Worm (Caenorhabditis elegans): ENCODE results near the gene Y59A8B.12.

Gene Y59A8B.12

DNA sequence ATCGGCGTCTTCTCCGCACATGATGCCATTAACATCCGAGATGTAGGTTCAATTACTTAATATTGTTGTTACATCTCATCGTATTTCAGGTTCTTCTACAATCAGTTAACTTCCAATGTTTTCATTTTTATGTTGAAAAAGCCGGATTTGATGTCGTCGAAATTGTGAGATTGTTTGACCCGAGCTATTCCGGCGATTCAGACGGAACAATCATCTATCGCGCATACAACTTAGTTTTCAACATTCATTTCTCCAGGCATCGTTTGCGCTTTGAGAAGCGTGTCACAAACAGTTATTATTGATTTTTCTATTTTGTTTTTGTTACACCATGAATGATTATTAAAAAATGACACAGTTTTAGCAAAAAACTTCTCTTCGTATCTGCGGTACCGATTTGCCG lies 42.5 kb upstream of the Y59A8B.12 start:
- TF ChIP-seq ceh-82 (tag; optimal IDR thresholded peaks at IDR 0.05), result no peak
- TF ChIP-seq aha-1 (tag), result peak; percentile 91

ce11 chrV:18127192-18127591 lies 41.2 kb upstream of the Y59A8B.12 start, which contains the start of gene fbxa-211:
Gene fbxa-211, plus strand, starts transcription at chrV:18127519.
- no peak for TF ChIP-seq mdt-29 (GFP tag; IDR thresholded peaks at IDR 0.05)
- 0 out of 2 replicates have a peak, but pooled peaks have one; percentile 21 for TF ChIP-seq lin-38 (GFP tag; IDR thresholded peaks at IDR 0.05)
- TF ChIP-seq ceh-20 (GFP tag; IDR thresholded peaks at IDR 0.05), result no peak
- no peak for TF ChIP-seq F37D6.2 (tag; optimal IDR thresholded peaks at IDR 0.05)
- TF ChIP-seq R02D3.7 (tag; optimal IDR thresholded peaks at IDR 0.05), result no peak
- peak; percentile 93 for TF ChIP-seq aha-1 (tag)
- TF ChIP-seq mdl-1 (tag; optimal IDR thresholded peaks at IDR 0.05), result no peak
- no peak for TF ChIP-seq mxl-2 (GFP tag; conservative IDR thresholded peaks at IDR 0.05)
- TF ChIP-seq dmd-8 (GFP tag; IDR thresholded peaks at IDR 0.05), result no peak

ce11 chrV:18125075-18125474 lies 39.1 kb upstream of the Y59A8B.12 start, which contains the start of gene fbxa-210:
Gene fbxa-210, plus strand, starts transcription at chrV:18125375.
- no peak for TF ChIP-seq ztf-11 (tag; optimal IDR thresholded peaks at IDR 0.05)
- no peak for TF ChIP-seq daf-19 (GFP tag; conservative IDR thresholded peaks at IDR 0.05)
- no peak for TF ChIP-seq pha-4 (GFP tag; IDR thresholded peaks at IDR 0.05)
- no peak for TF ChIP-seq pha-4 (tag; optimal IDR thresholded peaks at IDR 0.05)
- no peak for TF ChIP-seq mes-2 (tag; optimal IDR thresholded peaks at IDR 0.05; ENCODE audit: poor library complexity, severe bottlenecking)
- TF ChIP-seq aha-1 (tag), result peak; percentile 34
- TF ChIP-seq sdz-12 (GFP tag; optimal IDR thresholded peaks at IDR 0.05), result no peak
- TF ChIP-seq cey-2 (tag; optimal IDR thresholded peaks at IDR 0.05; ENCODE audit: borderline replicate concordance, insufficient read depth), result no peak

DNA sequence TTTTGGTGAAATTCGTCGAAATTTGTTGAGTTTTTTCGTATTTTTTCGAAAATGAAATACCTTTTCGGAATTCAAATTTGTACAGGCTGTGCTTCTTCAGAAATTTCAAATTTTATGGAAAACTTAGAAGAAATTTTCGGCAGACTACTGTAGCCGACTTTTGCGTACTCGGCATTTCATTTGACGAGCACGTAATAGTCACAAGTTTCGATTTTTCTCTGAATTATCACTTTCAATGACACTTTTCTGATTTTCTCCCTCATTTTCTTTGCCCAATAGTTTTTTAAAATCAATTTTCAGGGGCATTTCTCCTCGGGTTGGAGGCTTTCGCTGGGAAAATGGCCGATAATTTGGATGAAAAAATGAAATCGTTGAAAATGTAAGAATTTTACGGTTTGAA lies 37.6 kb upstream of the Y59A8B.12 start, which contains the start of gene fbxa-107:
TSS of gene fbxa-107 (plus strand) at position 301 of the 400 bp plus-strand sequence.
- TF ChIP-seq dmd-6 (GFP tag; IDR thresholded peaks at IDR 0.05), result no peak
- no peak for TF ChIP-seq nhr-6 (tag; optimal IDR thresholded peaks at IDR 0.05)
- TF ChIP-seq nhr-102 (tag; optimal IDR thresholded peaks at IDR 0.05), result no peak
- no peak for TF ChIP-seq jun-1 (tag; optimal IDR thresholded peaks at IDR 0.05)
- no peak for TF ChIP-seq daf-12 (tag; optimal IDR thresholded peaks at IDR 0.05)
- TF ChIP-seq hlh-30 (tag; optimal IDR thresholded peaks at IDR 0.05; ENCODE audit: insufficient read depth), result no peak
- TF ChIP-seq unc-62 (GFP tag; optimal IDR thresholded peaks at IDR 0.05 in 1 of 2), result no peak
- TF ChIP-seq unc-62 (tag; optimal IDR thresholded peaks at IDR 0.05), result no peak
- no peak for TF ChIP-seq vab-7 (GFP tag; IDR thresholded peaks at IDR 0.05)
- no peak for TF ChIP-seq snpc-1.2 (GFP tag; IDR thresholded peaks at IDR 0.05)
- no peak for TF ChIP-seq pha-4 (GFP tag; IDR thresholded peaks at IDR 0.05)
- TF ChIP-seq pha-4 (tag; optimal IDR thresholded peaks at IDR 0.05), result no peak

- TF ChIP-seq aha-1 (tag), result peak; percentile 34
- TF ChIP-seq lin-38 (GFP tag; IDR thresholded peaks at IDR 0.05), result peak; percentile 92
- peak; percentile 45 for TF ChIP-seq mes-2 (tag; optimal IDR thresholded peaks at IDR 0.05; ENCODE audit: poor library complexity, severe bottlenecking)
These were observed 29.0 kb upstream of the Y59A8B.12 start for ce11 chrV:18115054-18115453.

ce11 chrV:18109449-18109848 lies 23.4 kb upstream of the Y59A8B.12 start:
- TF ChIP-seq unc-62 (GFP tag; optimal IDR thresholded peaks at IDR 0.05 in 1 of 2), result peak in 1 of 2 experiments; percentile 97
- no peak for TF ChIP-seq unc-62 (tag; optimal IDR thresholded peaks at IDR 0.05)
- no peak for TF ChIP-seq ceh-32 (tag; optimal IDR thresholded peaks at IDR 0.05; ENCODE audit: poor library complexity)

ce11 chrV:18107969-18108368 lies 21.9 kb upstream of the Y59A8B.12 start, which contains the start of gene Y37H2A.1:
Gene Y37H2A.1, plus strand, starts transcription at chrV:18108269.
- TF ChIP-seq nhr-76 (tag; optimal IDR thresholded peaks at IDR 0.05) (no peak), tag-97 (GFP tag; IDR thresholded peaks at IDR 0.05) (no peak), cey-2 (tag; optimal IDR thresholded peaks at IDR 0.05; ENCODE audit: borderline replicate concordance, insufficient read depth) (no peak), nhr-111 (GFP tag; optimal IDR thresholded peaks at IDR 0.05) (no peak), zip-2 (tag; optimal IDR thresholded peaks at IDR 0.05) (no peak)

Data from whole organism, L4 larva.